Fruit fly (Drosophila melanogaster) Kc167 (cell line): ENCODE results near the gene CG32459.

Source experiments
- Myc ChIP-seq: fragments of >200 bp; optimal IDR thresholded peaks from 2 replicates; lab custom pipeline; 2017; ENCODE audit warnings: missing external identifiers
- Sin3A ChIP-seq: fragments of >200 bp; optimal IDR thresholded peaks from 2 replicates; lab custom pipeline; 2018; ENCODE audit warnings: missing external identifiers
- h ChIP-seq: fragments of >200 bp; optimal IDR thresholded peaks from 3 replicates; lab custom pipeline; 2018; ENCODE audit warnings: missing external identifiers
- insv ChIP-seq: fragments of >200 bp; optimal IDR thresholded peaks from 3 replicates; lab custom pipeline; 2018; ENCODE audit warnings: missing external identifiers
- psq ChIP-seq: fragments of >200 bp; optimal IDR thresholded peaks from 2 replicates; lab custom pipeline; 2017; ENCODE audit warnings: missing external identifiers

DNA sequence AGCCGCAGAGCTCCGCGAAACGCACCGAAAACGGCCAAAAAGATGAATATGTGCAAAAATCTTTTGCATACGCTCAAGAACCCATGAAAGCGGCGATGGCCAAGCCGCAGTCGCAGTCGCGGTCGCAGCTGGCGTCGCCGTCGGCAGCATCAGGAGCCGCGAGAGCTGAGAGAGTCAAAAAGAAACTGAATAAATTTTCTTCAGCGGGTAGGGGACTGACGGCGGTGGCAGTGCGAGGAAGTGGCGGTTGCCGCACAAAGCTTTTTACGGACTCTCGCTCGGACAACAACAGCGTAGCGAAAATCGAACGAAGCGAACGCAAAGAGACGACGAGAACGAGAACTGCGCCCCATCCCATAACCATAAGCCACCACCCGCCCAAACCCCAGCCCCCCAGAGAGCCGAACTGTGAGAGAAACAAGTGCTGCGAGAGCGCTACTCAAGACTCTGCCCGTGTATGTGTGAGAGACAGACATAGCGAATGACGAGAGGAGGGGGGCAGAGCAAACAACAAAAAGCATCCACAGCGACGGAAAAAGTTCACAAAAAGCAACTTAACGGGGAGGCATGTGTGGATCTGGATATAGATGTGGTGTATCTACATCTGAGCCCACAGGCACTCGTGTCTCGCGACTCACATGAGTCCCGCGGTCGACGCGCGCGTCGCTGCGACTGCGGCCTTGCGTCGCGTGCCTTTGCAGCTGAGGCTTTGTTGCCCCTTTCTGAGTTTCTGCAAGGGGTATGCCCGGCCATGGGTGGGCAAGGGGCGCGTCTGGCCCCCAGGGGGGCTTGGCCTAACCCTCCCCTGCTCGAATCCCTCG, 20.5 kb downstream of the CG32459 start, which contains the start of gene jim:
- TF ChIP-seq Myc (lab: Kevin White, UChicago) (no peak), insv (lab: Kevin White, UChicago) (no peak), Sin3A (lab: Kevin White, UChicago) (no peak), psq (no peak), h (lab: Kevin White, UChicago) (no peak)
